Worm (Caenorhabditis elegans) whole organism, L3 larva: Measurements from ENCODE around the gene C05D10.4.

Experiments used
- ZK546.5 ChIP-seq: sonication (generic microtip); optimal IDR thresholded peaks from 2 replicates; lab custom pipeline; 2017; ENCODE audit warnings: missing biosample characterization, missing genetic modification characterization
- ceh-82 ChIP-seq: fragments of 150-350 bp; optimal IDR thresholded peaks from 2 replicates; lab custom pipeline; 2014; ENCODE audit warnings: missing biosample characterization, missing genetic modification characterization
- daf-12 ChIP-seq: fragments of 150-350 bp; optimal IDR thresholded peaks from 2 replicates; lab custom pipeline; 2014; ENCODE audit warnings: missing biosample characterization, missing genetic modification reagents, missing genetic modification characterization
- fkh-10 ChIP-seq: sonication (generic microtip); optimal IDR thresholded peaks from 2 replicates; lab custom pipeline; 2017; ENCODE audit warnings: missing biosample characterization, missing genetic modification reagents, missing genetic modification characterization
- fos-1 ChIP-seq: fragments of 150-350 bp; optimal IDR thresholded peaks from 2 replicates; lab custom pipeline; 2014; ENCODE audit warnings: missing biosample characterization, missing genetic modification characterization
- lin-39 ChIP-seq: fragments of 150-350 bp; optimal IDR thresholded peaks from 2 replicates; lab custom pipeline; 2018; ENCODE audit warnings: missing biosample characterization, missing genetic modification reagents, missing genetic modification characterization
- mdl-1 ChIP-seq: fragments of 150-350 bp; optimal IDR thresholded peaks from 2 replicates; lab custom pipeline; 2014; ENCODE audit warnings: missing biosample characterization, missing genetic modification characterization
- nhr-237 ChIP-seq: fragments of 150-350 bp; optimal IDR thresholded peaks from 2 replicates; lab custom pipeline; 2014; ENCODE audit warnings: missing biosample characterization, missing genetic modification characterization
- pha-4 ChIP-seq: fragments of 150-350 bp; optimal IDR thresholded peaks from 2 replicates; lab custom pipeline; 2014; ENCODE audit warnings: missing biosample characterization, missing genetic modification reagents, missing genetic modification characterization
- sea-2 ChIP-seq: fragments of 150-350 bp; sonication (generic microtip); optimal IDR thresholded peaks from 4 replicates; lab custom pipeline; 2014; ENCODE audit warnings: missing biosample characterization, missing genetic modification reagents, missing genetic modification characterization
- tbx-2 ChIP-seq: sonication (generic microtip); optimal IDR thresholded peaks from 2 replicates; lab custom pipeline; 2016; ENCODE audit warnings: mild to moderate bottlenecking, missing genetic modification characterization, missing compliant biosample characterization
- unc-62 ChIP-seq: fragments of 150-350 bp; sonication (generic microtip); optimal IDR thresholded peaks from 4 replicates; lab custom pipeline; 2014; ENCODE audit warnings: missing biosample characterization, missing genetic modification reagents, missing genetic modification characterization
- zag-1 ChIP-seq: fragments of 150-350 bp; optimal IDR thresholded peaks from 2 replicates; lab custom pipeline; 2014; ENCODE audit warnings: missing biosample characterization, missing genetic modification characterization

- TF ChIP-seq unc-62 (GFP tag; lab: Kevin White, UChicago) (no peak), zag-1 (no peak), fkh-10 (GFP tag; lab: Kevin White, UChicago) (no peak), nhr-237 (tag; lab: Kevin White, UChicago) (no peak), ceh-82 (tag; lab: Kevin White, UChicago) (no peak), ZK546.5 (tag; lab: Kevin White, UChicago) (no peak), lin-39 (tag; lab: Kevin White, UChicago) (no peak), tbx-2 (tag; lab: Kevin White, UChicago) (no peak), fos-1 (tag; lab: Kevin White, UChicago) (no peak), daf-12 (tag; lab: Kevin White, UChicago) (no peak), pha-4 (no peak), sea-2 (GFP tag; lab: Kevin White, UChicago) (no peak), mdl-1 (tag; lab: Kevin White, UChicago) (no peak)
These were observed 45.2 kb upstream of the C05D10.4 start, which contains the start of gene Y42G9A.2 for ce11 chrIII:6147903-6148302.
